Worm (Caenorhabditis elegans) whole organism, mixed stage, embryonic: ENCODE data around the gene Y57G11B.8.

Source experiments
- ceh-83 ChIP-seq: fragments of 200-800 bp; sonication (Bioruptor generic); optimal IDR thresholded peaks from 2 replicates; lab custom pipeline; 2018; ENCODE audit warnings: mild to moderate bottlenecking, missing genetic modification characterization, missing compliant biosample characterization
- sptf-1 ChIP-seq: sonication (generic microtip); optimal IDR thresholded peaks from 2 replicates; lab custom pipeline; 2017; ENCODE audit warnings: mild to moderate bottlenecking, missing genetic modification characterization, moderate library complexity, missing compliant biosample characterization
- ztf-11 ChIP-seq: fragments of 150-350 bp; optimal IDR thresholded peaks from 2 replicates; lab custom pipeline; 2014; ENCODE audit warnings: missing biosample characterization, missing genetic modification characterization

DNA sequence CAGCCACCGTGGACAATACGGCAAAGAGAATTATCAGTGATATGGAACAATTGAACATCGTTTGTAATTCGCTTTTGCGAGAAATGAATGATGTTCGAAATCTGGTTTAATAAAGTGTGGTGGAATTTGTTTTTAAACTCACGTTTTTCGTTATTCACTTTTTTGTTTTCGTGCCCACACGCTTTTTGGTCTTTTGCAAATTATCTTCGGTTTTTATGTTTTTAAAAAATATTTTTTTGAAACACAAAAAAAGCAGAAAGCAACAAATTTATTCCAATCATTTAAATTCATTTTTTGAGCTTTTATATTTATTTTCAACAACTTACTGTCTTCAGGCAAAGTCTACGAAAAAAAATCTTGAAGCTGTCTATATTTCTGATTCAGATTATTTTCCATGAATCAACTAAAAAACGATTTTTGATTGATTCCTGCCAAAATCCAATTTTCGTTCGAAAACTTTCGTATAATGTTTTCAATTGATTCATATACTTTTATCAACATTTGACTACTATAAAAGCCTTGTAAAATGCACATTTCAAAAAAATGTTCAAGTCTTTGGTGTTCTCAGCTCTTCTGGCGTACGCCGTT, 4.1 kb downstream of the Y57G11B.8 start, which contains the start of the genes Y57G11B.3 and Y57G11B.5:
- no peak for TF ChIP-seq sptf-1
- TF ChIP-seq ceh-83 = no peak
- no peak for TF ChIP-seq ztf-11 (tag; lab: Kevin White, UChicago)
